Worm (Caenorhabditis elegans) whole organism, L4 larva: ENCODE data around the gene srw-123.

Experiments used
- F49E8.2 ChIP-seq: sonication (generic microtip); optimal IDR thresholded peaks from 2 replicates; lab custom pipeline; 2016; ENCODE audit warnings: missing compliant biosample characterization, mild to moderate bottlenecking, missing genetic modification characterization, borderline replicate concordance
- T20F7.1 ChIP-seq: fragments of 200-800 bp; sonication (Bioruptor generic); optimal IDR thresholded peaks from 2 replicates; lab custom pipeline; 2018; ENCODE audit warnings: mild to moderate bottlenecking, missing genetic modification characterization, missing compliant biosample characterization
- Y75B8A.6 ChIP-seq: fragments of 200-800 bp; sonication (Bioruptor generic); IDR thresholded peaks from 2 replicates; pipeline ENCODE4 v1.3.6; 2022; ENCODE audit warnings: missing genetic modification reagents, missing genetic modification characterization, missing compliant biosample characterization
- aly-2 ChIP-seq: sonication (generic microtip); optimal IDR thresholded peaks from 2 replicates; lab custom pipeline; 2018; ENCODE audit warnings: missing biosample characterization, missing genetic modification characterization
- fkh-10 ChIP-seq: fragments of 150-350 bp; optimal IDR thresholded peaks from 2 replicates; lab custom pipeline; 2014; ENCODE audit warnings: missing biosample characterization, missing genetic modification reagents, missing genetic modification characterization
- lim-7 ChIP-seq: fragments of 200-800 bp; sonication (Bioruptor generic); IDR thresholded peaks from 2 replicates; pipeline ENCODE4 v1.3.6; 2022; ENCODE audit warnings: missing genetic modification characterization, missing compliant biosample characterization
- nhr-25 ChIP-seq: sonication (generic microtip); optimal IDR thresholded peaks from 2 replicates; lab custom pipeline; 2017; ENCODE audit warnings: missing genetic modification characterization, mild to moderate bottlenecking, missing compliant biosample characterization, antibody characterized with exemption, moderate library complexity, borderline replicate concordance; ENCODE audit not compliant: insufficient read depth
- snpc-4 ChIP-seq: fragments of 150-350 bp; optimal IDR thresholded peaks from 2 replicates; lab custom pipeline; 2014; ENCODE audit warnings: missing biosample characterization, missing genetic modification characterization
- unc-130 ChIP-seq: sonication (generic microtip); optimal IDR thresholded peaks from 2 replicates; lab custom pipeline; 2016; ENCODE audit warnings: missing genetic modification reagents, missing genetic modification characterization, missing compliant biosample characterization
- unc-62 ChIP-seq, 3 experiments: fragments of 150-350 bp in 1 of 3; sonication (generic microtip); optimal IDR thresholded peaks in 2 of 3; peaks in 1 of 3; 1 replicate in 1 of 3; 2 replicates in 2 of 3; lab custom pipeline; 2014 to 2017; ENCODE audit warnings: missing biosample characterization in 3 of 3, missing genetic modification characterization in 3 of 3, missing genetic modification reagents in 3 of 3, missing genotype in 1 of 3
- ztf-7 ChIP-seq: fragments of 150-350 bp; optimal IDR thresholded peaks from 2 replicates; lab custom pipeline; 2014; ENCODE audit warnings: missing biosample characterization, missing genetic modification characterization

ce11 chrV:2960894-2961293 lies 14.3 kb downstream of the srw-123 start, which contains the start of gene srw-144:
- TF ChIP-seq F49E8.2 (tag; lab: Kevin White, UChicago) (no peak), unc-130 (GFP tag; lab: Kevin White, UChicago) (no peak), unc-62 (GFP tag; optimal IDR thresholded peaks at IDR 0.05 in 1 of 2; lab: Kevin White, UChicago) (no peak), unc-62 (tag; optimal IDR thresholded peaks at IDR 0.05; lab: Kevin White, UChicago) (no peak), lim-7 (no peak), snpc-4 (tag; lab: Kevin White, UChicago) (no peak), Y75B8A.6 (GFP tag; lab: Robert Waterston, UW) (no peak), aly-2 (tag; lab: Kevin White, UChicago) (no peak), nhr-25 (tag; lab: Kevin White, UChicago) (no peak), ztf-7 (tag; lab: Kevin White, UChicago) (no peak), T20F7.1 (GFP tag; lab: Kevin White, UChicago) (no peak), fkh-10 (GFP tag; lab: Kevin White, UChicago) (no peak)
